Fruit fly (Drosophila melanogaster) whole organism, embryonic: Measurements from ENCODE around the gene Pino.

ENCODE experiments used
- Awh ChIP-seq: fragments of 200-800 bp; sonication (Bioruptor generic); IDR thresholded peaks from 2 replicates; pipeline ENCODE4, ENCODE4 v1.3.6; 2022; ENCODE audit warnings: missing biosample characterization, missing genetic modification characterization
- Bteb2 ChIP-seq: fragments of 200-800 bp; sonication (Bioruptor generic); optimal IDR thresholded peaks from 2 replicates; lab custom pipeline; 2016; ENCODE audit warnings: missing biosample characterization, missing genetic modification characterization
- CG12155 ChIP-seq: fragments of 200-800 bp; sonication (Bioruptor generic); optimal IDR thresholded peaks from 3 replicates; lab custom pipeline; 2016; ENCODE audit warnings: missing biosample characterization, missing genetic modification characterization
- CG12391 ChIP-seq: fragments of 200-800 bp; sonication (Bioruptor generic); optimal IDR thresholded peaks from 3 replicates; lab custom pipeline; 2018; ENCODE audit warnings: missing biosample characterization, mild to moderate bottlenecking, missing genetic modification characterization, moderate library complexity
- CG13296 ChIP-seq: fragments of 200-800 bp; sonication (Bioruptor generic); optimal IDR thresholded peaks from 3 replicates; lab custom pipeline; 2018; ENCODE audit warnings: missing biosample characterization, mild to moderate bottlenecking, missing genetic modification characterization
- CG14050 ChIP-seq: fragments of 200-800 bp; sonication (Bioruptor generic); IDR thresholded peaks from 3 replicates; pipeline ENCODE4 v1.3.6; 2022; ENCODE audit warnings: missing biosample characterization, missing genetic modification characterization
- CG1602 ChIP-seq: fragments of 200-800 bp; sonication (Bioruptor generic); optimal IDR thresholded peaks from 3 replicates; lab custom pipeline; 2016; ENCODE audit warnings: missing biosample characterization, missing genetic modification characterization
- CG17359 ChIP-seq: fragments of 200-800 bp; sonication (Bioruptor generic); optimal IDR thresholded peaks from 3 replicates; lab custom pipeline; 2018; ENCODE audit warnings: missing biosample characterization, mild to moderate bottlenecking, missing genetic modification characterization, moderate library complexity
- CG17829 ChIP-seq: fragments of 200-800 bp; optimal IDR thresholded peaks from 2 replicates; lab custom pipeline; 2019; ENCODE audit warnings: missing biosample characterization, mild to moderate bottlenecking, missing genetic modification characterization, moderate library complexity
- CG1792 ChIP-seq: fragments of 200-800 bp; sonication (Bioruptor generic); optimal IDR thresholded peaks from 2 replicates; lab custom pipeline; 2016; ENCODE audit warnings: missing biosample characterization, missing genetic modification characterization
- CG18262 ChIP-seq: fragments of 200-800 bp; optimal IDR thresholded peaks from 3 replicates; lab custom pipeline; 2019; ENCODE audit warnings: missing biosample characterization, mild to moderate bottlenecking, missing genetic modification characterization, moderate library complexity
- CG18619 ChIP-seq: fragments of 200-800 bp; sonication (Bioruptor generic); optimal IDR thresholded peaks from 3 replicates; lab custom pipeline; 2017; ENCODE audit warnings: missing biosample characterization, mild to moderate bottlenecking, missing genetic modification characterization
- CG18764 ChIP-seq: fragments of 200-800 bp; sonication (Bioruptor generic); optimal IDR thresholded peaks from 3 replicates; lab custom pipeline; 2016; ENCODE audit warnings: missing biosample characterization, missing genetic modification characterization
- CG30403 ChIP-seq: fragments of 200-800 bp; sonication (Bioruptor generic); optimal IDR thresholded peaks from 3 replicates; lab custom pipeline; 2016; ENCODE audit warnings: missing biosample characterization, missing genetic modification characterization
- CG3838 ChIP-seq: fragments of 200-800 bp; sonication (Bioruptor generic); optimal IDR thresholded peaks from 3 replicates; lab custom pipeline; 2016; ENCODE audit warnings: missing biosample characterization, missing genetic modification characterization
- CG3995 ChIP-seq: fragments of 200-800 bp; sonication (Bioruptor generic); optimal IDR thresholded peaks from 3 replicates; lab custom pipeline; 2016; ENCODE audit warnings: missing biosample characterization, missing genetic modification characterization
- CG4820 ChIP-seq: fragments of 200-800 bp; sonication (Bioruptor generic); optimal IDR thresholded peaks from 3 replicates; lab custom pipeline; 2016; ENCODE audit warnings: missing biosample characterization, missing genetic modification characterization
- CG6254 ChIP-seq: fragments of 200-800 bp; sonication (Bioruptor generic); optimal IDR thresholded peaks from 3 replicates; lab custom pipeline; 2017; ENCODE audit warnings: mild to moderate bottlenecking, missing biosample characterization, missing genetic modification reagents, missing genetic modification characterization
- CG6689 ChIP-seq: fragments of 200-800 bp; sonication (Bioruptor generic); IDR thresholded peaks from 2 replicates; pipeline ENCODE4 v1.3.6; 2022; ENCODE audit warnings: missing biosample characterization, missing genetic modification characterization
- CG7786 ChIP-seq: fragments of 200-800 bp; sonication (Bioruptor generic); optimal IDR thresholded peaks from 2 replicates; lab custom pipeline; 2016; ENCODE audit warnings: missing biosample characterization, missing genetic modification characterization
- CG8281 ChIP-seq: fragments of 200-800 bp; sonication (Bioruptor generic); optimal IDR thresholded peaks from 2 replicates; lab custom pipeline; 2018; ENCODE audit warnings: missing biosample characterization, mild to moderate bottlenecking, missing genetic modification characterization, moderate library complexity
- CG8765 ChIP-seq: fragments of 200-800 bp; sonication (Bioruptor generic); IDR thresholded peaks from 2 replicates; pipeline ENCODE4 v1.3.6; 2022; ENCODE audit warnings: missing biosample characterization, missing genetic modification characterization
- Doc2 ChIP-seq: fragments of 200-800 bp; sonication (Bioruptor generic); IDR thresholded peaks from 2 replicates; pipeline ENCODE4 v1.3.6; 2022; ENCODE audit warnings: missing biosample characterization, missing genetic modification characterization
- E2f1 ChIP-seq: fragments of 200-800 bp; sonication (Bioruptor generic); IDR thresholded peaks from 2 replicates; pipeline ENCODE4 v1.3.6; 2022; ENCODE audit warnings: missing biosample characterization, missing genetic modification characterization
- Ets65A ChIP-seq: fragments of 200-800 bp; sonication (Bioruptor generic); peaks from one replicate; lab custom pipeline; 2016; ENCODE audit warnings: missing biosample characterization, missing genetic modification characterization
- H15 ChIP-seq: fragments of 200-800 bp; sonication (Bioruptor generic); IDR thresholded peaks from 3 replicates; pipeline ENCODE4 v1.3.6; 2022; ENCODE audit warnings: missing biosample characterization, missing genetic modification characterization
- Kr ChIP-seq: fragments of 200-800 bp; sonication (Bioruptor generic); optimal IDR thresholded peaks from 2 replicates; lab custom pipeline; 2017; ENCODE audit warnings: missing biosample characterization, mild to moderate bottlenecking, missing genetic modification characterization
- Scr ChIP-seq: fragments of 200-800 bp; sonication (Bioruptor generic); IDR thresholded peaks from 2 replicates; pipeline ENCODE4 v1.3.6; 2022; ENCODE audit warnings: missing biosample characterization, missing genetic modification characterization; ENCODE audit not compliant: partially characterized antibody
- Trl ChIP-seq, 3 experiments: fragments of >200 bp in 2 of 3; fragments of 200-800 bp in 1 of 3; sonication (Bioruptor generic) in 1 of 3; optimal IDR thresholded peaks; 2 replicates in 1 of 3; 3 replicates in 2 of 3; lab custom pipeline; 2016 to 2017; ENCODE audit warnings: missing biosample characterization in 1 of 3, missing genetic modification characterization in 1 of 3
- ase ChIP-seq: fragments of 200-800 bp; sonication (Bioruptor generic); IDR thresholded peaks from 3 replicates; pipeline ENCODE4 v1.3.6; 2022; ENCODE audit warnings: missing biosample characterization, missing genetic modification characterization
- ash1 ChIP-seq: fragments of 200-800 bp; sonication (Bioruptor generic); optimal IDR thresholded peaks from 2 replicates; lab custom pipeline; 2018; ENCODE audit warnings: missing biosample characterization, mild to moderate bottlenecking, missing genetic modification characterization
- az2 ChIP-seq: fragments of 200-800 bp; sonication (Bioruptor generic); optimal IDR thresholded peaks from 3 replicates; lab custom pipeline; 2016; ENCODE audit warnings: missing biosample characterization, missing genetic modification characterization
- corto ChIP-seq: fragments of 200-800 bp; sonication (Bioruptor generic); optimal IDR thresholded peaks from 2 replicates; lab custom pipeline; 2016; ENCODE audit warnings: missing biosample characterization, mild to moderate bottlenecking, missing genetic modification characterization, moderate library complexity
- en ChIP-seq: fragments of 200-800 bp; sonication (Bioruptor generic); optimal IDR thresholded peaks from 2 replicates; lab custom pipeline; 2016; ENCODE audit warnings: missing biosample characterization, missing genetic modification characterization
- fu2 ChIP-seq: fragments of 200-800 bp; sonication (Bioruptor generic); optimal IDR thresholded peaks from 2 replicates; lab custom pipeline; 2016; ENCODE audit warnings: missing biosample characterization, missing genetic modification characterization
- grn ChIP-seq: fragments of 200-800 bp; sonication (Bioruptor generic); optimal IDR thresholded peaks from 3 replicates; lab custom pipeline; 2017; ENCODE audit warnings: missing biosample characterization, missing genetic modification characterization
- gsb-n ChIP-seq: fragments of 200-800 bp; sonication (Bioruptor generic); optimal IDR thresholded peaks from 3 replicates; lab custom pipeline; 2018; ENCODE audit warnings: missing biosample characterization, mild to moderate bottlenecking, missing genetic modification characterization
- h ChIP-seq: fragments of >200 bp; optimal IDR thresholded peaks from 2 replicates; lab custom pipeline; 2017
- lbe ChIP-seq: fragments of 200-800 bp; sonication (Bioruptor generic); optimal IDR thresholded peaks from 2 replicates; lab custom pipeline; 2016; ENCODE audit warnings: missing biosample characterization, mild to moderate bottlenecking, missing genetic modification characterization
- lola ChIP-seq, 3 experiments: fragments of >200 bp in 2 of 3; fragments of 200-800 bp in 1 of 3; sonication (Bioruptor generic) in 1 of 3; optimal IDR thresholded peaks; 2 replicates each; lab custom pipeline; 2017 to 2019; ENCODE audit warnings: missing biosample characterization in 3 of 3, missing genetic modification characterization in 3 of 3, mild to moderate bottlenecking in 1 of 3, moderate library complexity in 1 of 3
- maf-S ChIP-seq: fragments of 200-800 bp; sonication (Bioruptor generic); optimal IDR thresholded peaks from 2 replicates; lab custom pipeline; 2016; ENCODE audit warnings: missing biosample characterization, missing genetic modification characterization
- mld ChIP-seq: fragments of 200-800 bp; sonication (Bioruptor generic); IDR thresholded peaks from 3 replicates; pipeline ENCODE4 v1.3.6; 2022; ENCODE audit warnings: missing biosample characterization, missing genetic modification characterization; ENCODE audit not compliant: partially characterized antibody
- prd ChIP-seq, 3 experiments: fragments of >200 bp in 2 of 3; fragments of 200-800 bp in 1 of 3; sonication (Bioruptor generic) in 1 of 3; optimal IDR thresholded peaks in 2 of 3; IDR thresholded peaks in 1 of 3; 2 replicates in 2 of 3; 3 replicates in 1 of 3; pipeline versions ENCODE4 v1.3.6 to Lab custom; 2017 to 2022; ENCODE audit warnings: missing biosample characterization in 1 of 3, missing genetic modification characterization in 1 of 3
- run ChIP-seq: fragments of 200-800 bp; sonication (Bioruptor generic); optimal IDR thresholded peaks from 3 replicates; lab custom pipeline; 2018; ENCODE audit warnings: missing biosample characterization, mild to moderate bottlenecking, missing genetic modification characterization
- sc ChIP-seq, 3 experiments: fragments of >200 bp in 2 of 3; fragments of 200-800 bp in 1 of 3; sonication (Bioruptor generic) in 1 of 3; optimal IDR thresholded peaks; 2 replicates in 2 of 3; 3 replicates in 1 of 3; lab custom pipeline; 2017; ENCODE audit warnings: mild to moderate bottlenecking in 1 of 3, missing biosample characterization in 1 of 3, missing genetic modification characterization in 1 of 3, missing genetic modification reagents in 1 of 3
- schlank ChIP-seq: fragments of 200-800 bp; sonication (Bioruptor generic); optimal IDR thresholded peaks from 2 replicates; lab custom pipeline; 2018; ENCODE audit warnings: missing biosample characterization, mild to moderate bottlenecking, missing genetic modification characterization
- sd ChIP-seq: fragments of 200-800 bp; sonication (Bioruptor generic); optimal IDR thresholded peaks from 3 replicates; lab custom pipeline; 2018; ENCODE audit warnings: missing biosample characterization, mild to moderate bottlenecking, missing genetic modification characterization, moderate library complexity
- sim ChIP-seq: fragments of 200-800 bp; sonication (Bioruptor generic); IDR thresholded peaks from 2 replicates; pipeline ENCODE4 v1.3.6; 2022; ENCODE audit warnings: missing biosample characterization, missing genetic modification characterization
- tin ChIP-seq: fragments of 200-800 bp; sonication (Bioruptor generic); optimal IDR thresholded peaks from 3 replicates; lab custom pipeline; 2016; ENCODE audit warnings: missing biosample characterization, missing genetic modification characterization
- vvl ChIP-seq: fragments of 200-800 bp; sonication (Bioruptor generic); IDR thresholded peaks from 2 replicates; pipeline ENCODE4 v1.3.6; 2022; ENCODE audit warnings: missing biosample characterization, missing genetic modification characterization

The Pino gene

DNA sequence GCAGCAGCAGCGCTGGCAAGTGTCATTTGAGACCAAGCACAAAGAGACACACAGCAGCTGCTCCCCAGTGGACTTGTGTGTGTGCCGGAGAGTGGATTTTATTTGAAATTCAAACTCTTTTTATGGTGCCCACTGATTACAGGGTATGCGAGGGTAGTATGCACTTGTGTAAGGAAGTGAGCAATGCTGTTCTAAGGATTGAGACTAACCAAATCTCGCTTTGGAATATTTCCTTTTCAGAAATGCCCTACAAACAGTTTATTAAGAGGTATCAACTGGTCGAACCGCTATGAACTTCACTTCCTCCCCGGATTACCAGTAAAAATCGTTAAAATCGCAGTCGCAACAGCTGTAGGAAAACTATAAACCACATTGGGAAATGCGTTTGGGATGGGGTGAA is 53.0 kb downstream of the Pino start (continued):
- peak; percentile 91 for TF ChIP-seq H15 (GFP tag; lab: Robert Waterston, UW)
- no peak for TF ChIP-seq corto (GFP tag; lab: Kevin White, UChicago)
- peak; percentile 41 for TF ChIP-seq schlank (tag; lab: Kevin White, UChicago)
- TF ChIP-seq CG3838 (GFP tag; lab: Kevin White, UChicago) = peak; percentile 78
- peak; percentile 89 for TF ChIP-seq gsb-n (tag; lab: Kevin White, UChicago)
- TF ChIP-seq Bteb2 (GFP tag; lab: Kevin White, UChicago) = peak; percentile 72
- peak; percentile 97 for TF ChIP-seq az2 (GFP tag; lab: Kevin White, UChicago)
- TF ChIP-seq CG8281 = peak; percentile 61
- peak; percentile 94 for TF ChIP-seq CG4820 (GFP tag; lab: Kevin White, UChicago)
- peak; percentile 85 for TF ChIP-seq CG12155 (GFP tag; lab: Kevin White, UChicago)
- TF ChIP-seq tin (GFP tag; lab: Kevin White, UChicago) = peak; percentile 96
- peak; percentile 90; the same call in 1 of the 2 replicates for TF ChIP-seq CG8765 (GFP tag; lab: Robert Waterston, UW)
- TF ChIP-seq Trl (optimal IDR thresholded peaks at IDR 0.05; lab: Kevin White, UChicago) = no peak
- peak; percentile 91 for TF ChIP-seq Trl (GFP tag; optimal IDR thresholded peaks at IDR 0.05; lab: Kevin White, UChicago)
- peak; percentile 93 for TF ChIP-seq sim (GFP tag; lab: Robert Waterston, UW)
- TF ChIP-seq fu2 (GFP tag; lab: Kevin White, UChicago) = peak; percentile 74
- TF ChIP-seq CG1602 (GFP tag; lab: Kevin White, UChicago) = peak; percentile 96
- no peak for TF ChIP-seq sc (optimal IDR thresholded peaks at IDR 0.05; lab: Kevin White, UChicago)
- TF ChIP-seq sc (GFP tag; optimal IDR thresholded peaks at IDR 0.05; lab: Kevin White, UChicago) = peak; percentile 95
- no peak for TF ChIP-seq prd (optimal IDR thresholded peaks at IDR 0.05; lab: Kevin White, UChicago)
- TF ChIP-seq prd (GFP tag; IDR thresholded peaks at IDR 0.05; lab: Robert Waterston, UW) = peak; percentile 98
- TF ChIP-seq CG3995 (GFP tag; lab: Kevin White, UChicago) = no peak
- peak; percentile 29 for TF ChIP-seq sd (tag; lab: Kevin White, UChicago)
- TF ChIP-seq CG12391 (tag; lab: Kevin White, UChicago) = peak; percentile 93
- TF ChIP-seq CG7786 = peak; percentile 93
- TF ChIP-seq lola (GFP tag; optimal IDR thresholded peaks at IDR 0.05; lab: Kevin White, UChicago) = peak in 1 of 3 experiments; percentile 89
- peak; percentile 94 for TF ChIP-seq CG6689
- no peak for TF ChIP-seq lbe (GFP tag; lab: Kevin White, UChicago)
- TF ChIP-seq Doc2 (GFP tag; lab: Robert Waterston, UW) = 0 out of 2 replicates have a peak, but pooled peaks have one; percentile 39
- peak; percentile 92 for TF ChIP-seq CG18262 (tag; lab: Kevin White, UChicago)
- TF ChIP-seq CG13296 (GFP tag; lab: Kevin White, UChicago) = peak; percentile 36
- peak; percentile 88 for TF ChIP-seq en (GFP tag; lab: Kevin White, UChicago)
- TF ChIP-seq Kr = peak; percentile 79
- TF ChIP-seq Ets65A (GFP tag; lab: Kevin White, UChicago) = peak; percentile 99
- TF ChIP-seq Awh (GFP tag; lab: Robert Waterston, UW) = peak; percentile 95
- peak; percentile 91 for TF ChIP-seq E2f1 (GFP tag; lab: Robert Waterston, UW)
- TF ChIP-seq h (lab: Kevin White, UChicago) = no peak
- TF ChIP-seq CG18764 (GFP tag; lab: Kevin White, UChicago) = peak; percentile 89
- TF ChIP-seq Scr = no peak
- peak; percentile 75 for TF ChIP-seq CG18619 (GFP tag; lab: Kevin White, UChicago)
- peak; percentile 28 for TF ChIP-seq grn (GFP tag; lab: Kevin White, UChicago)
- peak; percentile 88 for TF ChIP-seq CG14050 (GFP tag; lab: Robert Waterston, UW)
- no peak for TF ChIP-seq mld (GFP tag; lab: Robert Waterston, UW)
- TF ChIP-seq run (tag; lab: Kevin White, UChicago) = peak; percentile 62
- peak; percentile 93 for TF ChIP-seq CG17359 (tag; lab: Kevin White, UChicago)
- TF ChIP-seq CG17829 (tag; lab: Kevin White, UChicago) = peak; percentile 92
- TF ChIP-seq maf-S (GFP tag; lab: Kevin White, UChicago) = peak; percentile 87
- TF ChIP-seq CG6254 (GFP tag; lab: Kevin White, UChicago) = peak; percentile 86
- TF ChIP-seq ase (GFP tag; lab: Robert Waterston, UW) = peak; percentile 96
- peak; percentile 85 for TF ChIP-seq CG1792
- no peak for TF ChIP-seq ash1 (GFP tag; lab: Kevin White, UChicago)
- peak; percentile 98 for TF ChIP-seq vvl (GFP tag; lab: Robert Waterston, UW)
- peak; percentile 92 for TF ChIP-seq CG30403 (GFP tag; lab: Kevin White, UChicago)
